Fruit fly (Drosophila melanogaster): ENCODE measurements around the gene CG44227.
A peak's percentile ranks its signal among the peaks of the same experiment; 100 is the strongest.

The CG44227 gene

dm6 chr3R:8669900-8670528 is 15.0 kb downstream of the CG44227 start (continued):
- TF ChIP-seq CG11398 (GFP tag; optimal IDR thresholded peaks at IDR 0.05) (no peak), tna (GFP tag; IDR thresholded peaks at IDR 0.05; ENCODE audit: partially characterized antibody) (no peak), dmrt99B (tag; optimal IDR thresholded peaks at IDR 0.05) (no peak), Vsx1 (GFP tag; optimal IDR thresholded peaks at IDR 0.05) (no peak), Bdp1 (GFP tag; optimal IDR thresholded peaks at IDR 0.05) (no peak), HLH4C (GFP tag; IDR thresholded peaks at IDR 0.05; ENCODE audit: partially characterized antibody) (no peak), CG4328 (GFP tag; optimal IDR thresholded peaks at IDR 0.05) (peak; percentile 41), D19A (tag; optimal IDR thresholded peaks at IDR 0.05) (no peak), nmo (GFP tag; optimal IDR thresholded peaks at IDR 0.05) (no peak), CG12769 (tag; optimal IDR thresholded peaks at IDR 0.05) (peak; percentile 29), crol (GFP tag; IDR thresholded peaks at IDR 0.05) (no peak), nerfin-2 (GFP tag; IDR thresholded peaks at IDR 0.05; ENCODE audit: partially characterized antibody) (no peak), Dip3 (GFP tag; optimal IDR thresholded peaks at IDR 0.05) (no peak), CG7987 (GFP tag; optimal IDR thresholded peaks at IDR 0.05) (no peak), BEAF-32 (GFP tag; optimal IDR thresholded peaks at IDR 0.05) (no peak), CG2129 (GFP tag; IDR thresholded peaks at IDR 0.05; ENCODE audit: partially characterized antibody) (no peak), CG5245 (GFP tag; optimal IDR thresholded peaks at IDR 0.05) (no peak), knrl (GFP tag; IDR thresholded peaks at IDR 0.05; ENCODE audit: partially characterized antibody) (no peak), aop (GFP tag; IDR thresholded peaks at IDR 0.05) (no peak), CG18011 (GFP tag; optimal IDR thresholded peaks at IDR 0.05) (no peak), YL-1 (GFP tag; optimal IDR thresholded peaks at IDR 0.05) (peak; percentile 38), pho (GFP tag; optimal IDR thresholded peaks at IDR 0.05) (no peak), Blimp-1 (GFP tag; optimal IDR thresholded peaks at IDR 0.05) (no peak), CG30403 (GFP tag; optimal IDR thresholded peaks at IDR 0.05) (no peak), hb (GFP tag; IDR thresholded peaks at IDR 0.05; ENCODE audit: partially characterized antibody) (no peak), Hey (tag; optimal IDR thresholded peaks at IDR 0.05) (no peak), lbe (GFP tag; optimal IDR thresholded peaks at IDR 0.05) (peak; percentile 14), CG2875 (GFP tag; optimal IDR thresholded peaks at IDR 0.05) (peak; percentile 8), CG3281 (GFP tag; optimal IDR thresholded peaks at IDR 0.05) (no peak), Trl (optimal IDR thresholded peaks at IDR 0.05) (no peak), Trl (GFP tag; optimal IDR thresholded peaks at IDR 0.05) (no peak), CG13894 (tag; optimal IDR thresholded peaks at IDR 0.05) (no peak), lab (GFP tag; optimal IDR thresholded peaks at IDR 0.05) (no peak), NFAT (GFP tag; IDR thresholded peaks at IDR 0.05) (no peak), CG6689 (GFP tag; IDR thresholded peaks at IDR 0.05) (peak; percentile 31; the same call in 1 of the 2 replicates), prd (optimal IDR thresholded peaks at IDR 0.05) (no peak), prd (GFP tag; IDR thresholded peaks at IDR 0.05) (0 out of 3 replicates have a peak, but pooled peaks have one; percentile 3), sim (GFP tag; IDR thresholded peaks at IDR 0.05) (no peak), da (GFP tag; optimal IDR thresholded peaks at IDR 0.05) (no peak), CG12391 (tag; optimal IDR thresholded peaks at IDR 0.05) (no peak), gt (GFP tag; IDR thresholded peaks at IDR 0.05) (no peak), caup (GFP tag; optimal IDR thresholded peaks at IDR 0.05; ENCODE audit: severe bottlenecking) (no peak)
